Fruit fly (Drosophila melanogaster) whole organism, embryonic: Measurements from ENCODE around the gene CG14383.
A peak's percentile ranks its signal among the peaks of the same experiment; 100 is the strongest.

ENCODE experiments used
- Abd-B ChIP-seq: fragments of 200-800 bp; sonication (Bioruptor generic); optimal IDR thresholded peaks from 2 replicates; lab custom pipeline; 2018; ENCODE audit warnings: missing biosample characterization, mild to moderate bottlenecking, missing genetic modification characterization, moderate library complexity
- Atf3 ChIP-seq: fragments of 200-800 bp; sonication (Bioruptor generic); optimal IDR thresholded peaks from 3 replicates; lab custom pipeline; 2016; ENCODE audit warnings: missing biosample characterization, missing genetic modification characterization
- CG10274 ChIP-seq: fragments of 200-800 bp; sonication (Bioruptor generic); optimal IDR thresholded peaks from 3 replicates; lab custom pipeline; 2017; ENCODE audit warnings: missing biosample characterization, mild to moderate bottlenecking, missing genetic modification characterization
- CG11247 ChIP-seq: fragments of 200-800 bp; sonication (Bioruptor generic); IDR thresholded peaks from 2 replicates; pipeline ENCODE4 v1.3.6; 2022; ENCODE audit warnings: missing biosample characterization, missing genetic modification characterization
- CG11456 ChIP-seq: fragments of 200-800 bp; sonication (Bioruptor generic); IDR thresholded peaks from 3 replicates; pipeline ENCODE4 v1.3.6; 2022; ENCODE audit warnings: missing biosample characterization, missing genetic modification characterization
- CG11723 ChIP-seq: fragments of 200-800 bp; sonication (Bioruptor generic); optimal IDR thresholded peaks from 2 replicates; lab custom pipeline; 2017; ENCODE audit warnings: missing biosample characterization, mild to moderate bottlenecking, missing genetic modification characterization
- CG12299 ChIP-seq: fragments of 200-800 bp; sonication (Bioruptor generic); optimal IDR thresholded peaks from 2 replicates; lab custom pipeline; 2018; ENCODE audit warnings: missing biosample characterization, mild to moderate bottlenecking, missing genetic modification characterization
- CG1233 ChIP-seq: fragments of 200-800 bp; sonication (Bioruptor generic); optimal IDR thresholded peaks from 4 replicates; lab custom pipeline; 2018; ENCODE audit warnings: missing biosample characterization, mild to moderate bottlenecking, missing genetic modification characterization
- CG12391 ChIP-seq: fragments of 200-800 bp; sonication (Bioruptor generic); optimal IDR thresholded peaks from 3 replicates; lab custom pipeline; 2018; ENCODE audit warnings: missing biosample characterization, mild to moderate bottlenecking, missing genetic modification characterization, moderate library complexity
- CG12769 ChIP-seq: fragments of 200-800 bp; sonication (Bioruptor generic); optimal IDR thresholded peaks from 2 replicates; lab custom pipeline; 2019; ENCODE audit warnings: missing biosample characterization, mild to moderate bottlenecking, missing genetic modification characterization, moderate library complexity
- CG15514 ChIP-seq: fragments of 200-800 bp; sonication (Bioruptor generic); optimal IDR thresholded peaks from 3 replicates; lab custom pipeline; 2017; ENCODE audit warnings: missing biosample characterization, missing genetic modification characterization, mild to moderate bottlenecking, moderate library complexity, missing genetic modification reagents
- CG3838 ChIP-seq: fragments of 200-800 bp; sonication (Bioruptor generic); optimal IDR thresholded peaks from 3 replicates; lab custom pipeline; 2016; ENCODE audit warnings: missing biosample characterization, missing genetic modification characterization
- CG6254 ChIP-seq: fragments of 200-800 bp; sonication (Bioruptor generic); optimal IDR thresholded peaks from 3 replicates; lab custom pipeline; 2017; ENCODE audit warnings: mild to moderate bottlenecking, missing biosample characterization, missing genetic modification reagents, missing genetic modification characterization
- CG6813 ChIP-seq: fragments of 200-800 bp; sonication (Bioruptor generic); optimal IDR thresholded peaks from 2 replicates; lab custom pipeline; 2017; ENCODE audit warnings: missing biosample characterization, missing genetic modification characterization, mild to moderate bottlenecking, moderate library complexity, missing genetic modification reagents
- CG6854 ChIP-seq: fragments of 200-800 bp; sonication (Bioruptor generic); optimal IDR thresholded peaks from 3 replicates; lab custom pipeline; 2017; ENCODE audit warnings: missing biosample characterization, mild to moderate bottlenecking, missing genetic modification characterization
- CG7357 ChIP-seq: fragments of 200-800 bp; sonication (Bioruptor generic); IDR thresholded peaks from 3 replicates; pipeline ENCODE4 v1.3.6; 2022; ENCODE audit warnings: missing biosample characterization, missing genetic modification characterization
- CG8290 ChIP-seq, 3 experiments: fragments of 200-800 bp; sonication (Bioruptor generic); optimal IDR thresholded peaks; 2 replicates each; lab custom pipeline; 2016 to 2019; ENCODE audit warnings: missing biosample characterization in 3 of 3, missing genetic modification characterization in 3 of 3, mild to moderate bottlenecking in 2 of 3, moderate library complexity in 1 of 3
- CG8765 ChIP-seq: fragments of 200-800 bp; sonication (Bioruptor generic); IDR thresholded peaks from 2 replicates; pipeline ENCODE4 v1.3.6; 2022; ENCODE audit warnings: missing biosample characterization, missing genetic modification characterization
- CG9932 ChIP-seq: fragments of 200-800 bp; sonication (Bioruptor generic); IDR thresholded peaks from 2 replicates; pipeline ENCODE4 v1.3.6; 2022; ENCODE audit warnings: missing biosample characterization, missing genetic modification characterization
- Dbx ChIP-seq: fragments of 200-800 bp; sonication (Bioruptor generic); IDR thresholded peaks from 3 replicates; pipeline ENCODE4 v1.3.6; 2022; ENCODE audit warnings: missing biosample characterization, missing genetic modification characterization
- Drgx ChIP-seq: fragments of 200-800 bp; sonication (Bioruptor generic); IDR thresholded peaks from 2 replicates; pipeline ENCODE4 v1.3.6; 2022; ENCODE audit warnings: missing biosample characterization, missing genetic modification characterization
- E2f2 ChIP-seq: fragments of 200-800 bp; sonication (Bioruptor generic); IDR thresholded peaks from 2 replicates; pipeline ENCODE4 v1.3.6; 2022; ENCODE audit warnings: missing biosample characterization, missing genetic modification characterization
- Fer3 ChIP-seq: fragments of 200-800 bp; sonication (Bioruptor generic); optimal IDR thresholded peaks from 2 replicates; lab custom pipeline; 2018; ENCODE audit warnings: missing biosample characterization, mild to moderate bottlenecking, missing genetic modification characterization, moderate library complexity
- Hmr ChIP-seq: fragments of 200-800 bp; sonication (Bioruptor generic); optimal IDR thresholded peaks from 3 replicates; lab custom pipeline; 2017; ENCODE audit warnings: mild to moderate bottlenecking, missing biosample characterization, missing genetic modification reagents, missing genetic modification characterization
- MBD-R2 ChIP-seq: fragments of 200-800 bp; sonication (Bioruptor generic); IDR thresholded peaks from 2 replicates; pipeline ENCODE4 v1.3.6; 2022; ENCODE audit warnings: missing biosample characterization, missing genetic modification characterization
- NFAT ChIP-seq: fragments of 200-800 bp; sonication (Bioruptor generic); IDR thresholded peaks from 2 replicates; pipeline ENCODE4 v1.3.6; 2022; ENCODE audit warnings: missing biosample characterization, missing genetic modification characterization
- Ptx1 ChIP-seq: fragments of 200-800 bp; sonication (Bioruptor generic); IDR thresholded peaks from 2 replicates; pipeline ENCODE4 v1.3.6; 2022; ENCODE audit warnings: missing biosample characterization, missing genetic modification characterization
- Trl ChIP-seq, 3 experiments: fragments of >200 bp in 2 of 3; fragments of 200-800 bp in 1 of 3; sonication (Bioruptor generic) in 1 of 3; optimal IDR thresholded peaks; 2 replicates in 1 of 3; 3 replicates in 2 of 3; lab custom pipeline; 2016 to 2017; ENCODE audit warnings: missing biosample characterization in 1 of 3, missing genetic modification characterization in 1 of 3
- amos ChIP-seq: fragments of 200-800 bp; sonication (Bioruptor generic); IDR thresholded peaks from 2 replicates; pipeline ENCODE4 v1.3.6; 2022; ENCODE audit warnings: missing biosample characterization, missing genetic modification characterization; ENCODE audit not compliant: partially characterized antibody
- bbx ChIP-seq: fragments of 200-800 bp; sonication (Bioruptor generic); IDR thresholded peaks from 2 replicates; pipeline ENCODE4 v1.3.6; 2022; ENCODE audit warnings: missing biosample characterization, missing genetic modification characterization; ENCODE audit not compliant: partially characterized antibody
- dimm ChIP-seq: fragments of 200-800 bp; sonication (Bioruptor generic); IDR thresholded peaks from 2 replicates; pipeline ENCODE4 v1.3.6; 2022; ENCODE audit warnings: missing biosample characterization, missing genetic modification characterization
- dpn ChIP-seq, 2 experiments: fragments of 200-800 bp; sonication (Bioruptor generic); optimal IDR thresholded peaks; 3 replicates each; lab custom pipeline; 2016; ENCODE audit warnings: missing biosample characterization in 2 of 2, missing genetic modification characterization in 2 of 2
- ems ChIP-seq: fragments of 200-800 bp; sonication (Bioruptor generic); optimal IDR thresholded peaks from 3 replicates; lab custom pipeline; 2016; ENCODE audit warnings: missing biosample characterization, missing genetic modification characterization
- fd96Cb ChIP-seq: fragments of 200-800 bp; sonication (Bioruptor generic); optimal IDR thresholded peaks from 2 replicates; lab custom pipeline; 2018; ENCODE audit warnings: missing biosample characterization, mild to moderate bottlenecking, missing genetic modification characterization, moderate library complexity
- fu2 ChIP-seq: fragments of 200-800 bp; sonication (Bioruptor generic); optimal IDR thresholded peaks from 2 replicates; lab custom pipeline; 2016; ENCODE audit warnings: missing biosample characterization, missing genetic modification characterization
- gem ChIP-seq: fragments of 200-800 bp; sonication (Bioruptor generic); optimal IDR thresholded peaks from 2 replicates; lab custom pipeline; 2019; ENCODE audit warnings: missing biosample characterization, mild to moderate bottlenecking, missing genetic modification characterization, moderate library complexity
- maf-S ChIP-seq: fragments of 200-800 bp; sonication (Bioruptor generic); optimal IDR thresholded peaks from 2 replicates; lab custom pipeline; 2016; ENCODE audit warnings: missing biosample characterization, missing genetic modification characterization
- mam ChIP-seq: fragments of 200-800 bp; sonication (Bioruptor generic); optimal IDR thresholded peaks from 3 replicates; lab custom pipeline; 2016; ENCODE audit warnings: missing biosample characterization, missing genetic modification characterization
- nmo ChIP-seq: fragments of 200-800 bp; sonication (Bioruptor generic); optimal IDR thresholded peaks from 2 replicates; lab custom pipeline; 2018; ENCODE audit warnings: missing biosample characterization, mild to moderate bottlenecking, missing genetic modification characterization, moderate library complexity
- rib ChIP-seq: fragments of 200-800 bp; sonication (Bioruptor generic); IDR thresholded peaks from 2 replicates; pipeline ENCODE4 v1.3.6; 2022; ENCODE audit warnings: missing biosample characterization, missing genetic modification characterization
- sisA ChIP-seq: fragments of 200-800 bp; sonication (Bioruptor generic); IDR thresholded peaks from 2 replicates; pipeline ENCODE4 v1.3.6; 2022; ENCODE audit warnings: missing biosample characterization, missing genetic modification characterization
- stwl ChIP-seq: fragments of 200-800 bp; sonication (Bioruptor generic); optimal IDR thresholded peaks from 3 replicates; lab custom pipeline; 2018; ENCODE audit warnings: missing biosample characterization, mild to moderate bottlenecking, missing genetic modification characterization, moderate library complexity
- tin ChIP-seq: fragments of 200-800 bp; sonication (Bioruptor generic); optimal IDR thresholded peaks from 3 replicates; lab custom pipeline; 2016; ENCODE audit warnings: missing biosample characterization, missing genetic modification characterization
- tna ChIP-seq: fragments of 200-800 bp; sonication (Bioruptor generic); IDR thresholded peaks from 2 replicates; pipeline ENCODE4 v1.3.6; 2022; ENCODE audit warnings: missing biosample characterization, missing genetic modification characterization; ENCODE audit not compliant: partially characterized antibody
- trh ChIP-seq: fragments of 200-800 bp; sonication (Bioruptor generic); optimal IDR thresholded peaks from 2 replicates; lab custom pipeline; 2016; ENCODE audit warnings: missing biosample characterization, missing genetic modification characterization

The CG14383 gene

dm6 chr3R:12982167-12982981 lies 5.9 kb downstream of the CG14383 start (continued):
- TF ChIP-seq Dbx (no peak), tna (no peak), fd96Cb (tag; lab: Kevin White, UChicago) (peak; percentile 60), CG7357 (peak; percentile 53; the same call in 1 of the 3 replicates), E2f2 (GFP tag; lab: Robert Waterston, UW) (peak; percentile 15; the same call in 1 of the 2 replicates), CG15514 (GFP tag; lab: Kevin White, UChicago) (peak; percentile 59), Trl (optimal IDR thresholded peaks at IDR 0.05; lab: Kevin White, UChicago) (no peak), Trl (GFP tag; optimal IDR thresholded peaks at IDR 0.05; lab: Kevin White, UChicago) (no peak), CG11456 (GFP tag; lab: Robert Waterston, UW) (peak; percentile 15; the same call in 1 of the 3 replicates), Atf3 (GFP tag; lab: Kevin White, UChicago) (no peak), CG6813 (GFP tag; lab: Kevin White, UChicago) (peak; percentile 74), CG12769 (tag; lab: Kevin White, UChicago) (peak; percentile 27), Drgx (GFP tag; lab: Robert Waterston, UW) (peak; percentile 70), CG3838 (GFP tag; lab: Kevin White, UChicago) (no peak), CG11247 (GFP tag; lab: Robert Waterston, UW) (0 out of 2 replicates have a peak, but pooled peaks have one; percentile 46), Ptx1 (GFP tag; lab: Robert Waterston, UW) (peak; percentile 64), maf-S (GFP tag; lab: Kevin White, UChicago) (no peak), fu2 (GFP tag; lab: Kevin White, UChicago) (no peak), CG8765 (GFP tag; lab: Robert Waterston, UW) (no peak), Hmr (GFP tag; lab: Kevin White, UChicago) (peak; percentile 84), mam (GFP tag; lab: Kevin White, UChicago) (peak; percentile 13), CG6854 (GFP tag; lab: Kevin White, UChicago) (peak; percentile 67), trh (GFP tag; lab: Kevin White, UChicago) (no peak)

- peak; percentile 44 for TF ChIP-seq Hmr (GFP tag; lab: Kevin White, UChicago)
- peak; percentile 38 to 41 for TF ChIP-seq dpn (GFP tag; optimal IDR thresholded peaks at IDR 0.05; lab: Kevin White, UChicago)
- TF ChIP-seq tin (GFP tag; lab: Kevin White, UChicago) = peak; percentile 36
- no peak for TF ChIP-seq rib (GFP tag; lab: Robert Waterston, UW)
- peak; percentile 72 for TF ChIP-seq Fer3 (tag; lab: Kevin White, UChicago)
- peak; percentile 30; the same call in 1 of the 2 replicates for TF ChIP-seq dimm
- TF ChIP-seq CG12391 (tag; lab: Kevin White, UChicago) = peak; percentile 70
- TF ChIP-seq CG6254 (GFP tag; lab: Kevin White, UChicago) = peak; percentile 47
- peak; percentile 17 for TF ChIP-seq CG10274 (GFP tag; lab: Kevin White, UChicago)
- TF ChIP-seq CG8290 (GFP tag; optimal IDR thresholded peaks at IDR 0.05; lab: Kevin White, UChicago) = no peak
- TF ChIP-seq CG8290 (tag; optimal IDR thresholded peaks at IDR 0.05; lab: Kevin White, UChicago) = peak in 1 of 2 experiments; percentile 48
- no peak for TF ChIP-seq bbx (GFP tag; lab: Robert Waterston, UW)
- no peak for TF ChIP-seq amos (GFP tag; lab: Robert Waterston, UW)
- peak; percentile 47 for TF ChIP-seq CG11723
- TF ChIP-seq stwl (tag; lab: Kevin White, UChicago) = no peak
- 0 out of 2 replicates have a peak, but pooled peaks have one; percentile 13 for TF ChIP-seq NFAT (GFP tag; lab: Robert Waterston, UW)
- peak; percentile 46 for TF ChIP-seq CG12299
- peak; percentile 36 for TF ChIP-seq CG9932 (GFP tag; lab: Robert Waterston, UW)
- peak; percentile 11 for TF ChIP-seq CG1233 (GFP tag; lab: Kevin White, UChicago)
- TF ChIP-seq gem (tag; lab: Kevin White, UChicago) = peak; percentile 86
- TF ChIP-seq Abd-B (GFP tag; lab: Kevin White, UChicago) = peak; percentile 52
- no peak; the same call in 1 of the 2 replicates for TF ChIP-seq MBD-R2 (GFP tag; lab: Robert Waterston, UW)
- peak; percentile 82 for TF ChIP-seq nmo
- TF ChIP-seq ems (GFP tag; lab: Kevin White, UChicago) = peak; percentile 41
- peak; percentile 57 for TF ChIP-seq sisA (GFP tag; lab: Robert Waterston, UW)
These were observed 6.8 kb downstream of the CG14383 start for dm6 chr3R:12981334-12982166.
